Fruit fly (Drosophila melanogaster) whole organism, embryonic: ENCODE measurements around the gene CG4338.

ENCODE experiments used
- B-H1 ChIP-seq: fragments of 200-800 bp; sonication (Bioruptor generic); IDR thresholded peaks from 3 replicates; pipeline ENCODE4 v1.3.6; 2022; ENCODE audit warnings: missing biosample characterization, missing genetic modification characterization
- C15 ChIP-seq: fragments of 200-800 bp; sonication (Bioruptor generic); IDR thresholded peaks from 3 replicates; pipeline ENCODE4 v1.3.6; 2022; ENCODE audit warnings: missing biosample characterization, missing genetic modification characterization
- CG10321 ChIP-seq: fragments of 200-800 bp; sonication (Bioruptor generic); IDR thresholded peaks from 2 replicates; pipeline ENCODE4 v1.3.6; 2022; ENCODE audit warnings: missing biosample characterization, missing genetic modification characterization
- CG10979 ChIP-seq: fragments of 200-800 bp; sonication (Bioruptor generic); optimal IDR thresholded peaks from 2 replicates; lab custom pipeline; 2018; ENCODE audit warnings: missing biosample characterization, mild to moderate bottlenecking, missing genetic modification characterization, moderate library complexity
- CG11247 ChIP-seq: fragments of 200-800 bp; sonication (Bioruptor generic); IDR thresholded peaks from 2 replicates; pipeline ENCODE4 v1.3.6; 2022; ENCODE audit warnings: missing biosample characterization, missing genetic modification characterization
- CG11696 ChIP-seq: fragments of 200-800 bp; sonication (Bioruptor generic); IDR thresholded peaks from 2 replicates; pipeline ENCODE4 v1.3.6; 2022; ENCODE audit warnings: missing biosample characterization, missing genetic modification characterization
- CG12391 ChIP-seq: fragments of 200-800 bp; sonication (Bioruptor generic); optimal IDR thresholded peaks from 3 replicates; lab custom pipeline; 2018; ENCODE audit warnings: missing biosample characterization, mild to moderate bottlenecking, missing genetic modification characterization, moderate library complexity
- CG13424 ChIP-seq: fragments of 200-800 bp; sonication (Bioruptor generic); optimal IDR thresholded peaks from 2 replicates; lab custom pipeline; 2019; ENCODE audit warnings: missing biosample characterization, mild to moderate bottlenecking, missing genetic modification characterization, moderate library complexity
- CG14860 ChIP-seq: fragments of 200-800 bp; sonication (Bioruptor generic); IDR thresholded peaks from 3 replicates; pipeline ENCODE4 v1.3.6; 2022; ENCODE audit warnings: missing biosample characterization, missing genetic modification characterization; ENCODE audit not compliant: partially characterized antibody
- CG17186 ChIP-seq: fragments of 200-800 bp; sonication (Bioruptor generic); optimal IDR thresholded peaks from 3 replicates; lab custom pipeline; 2017; ENCODE audit warnings: missing biosample characterization, missing genetic modification reagents, missing genetic modification characterization
- CG17385 ChIP-seq: fragments of 200-800 bp; sonication (Bioruptor generic); optimal IDR thresholded peaks from 3 replicates; lab custom pipeline; 2018; ENCODE audit warnings: missing biosample characterization, mild to moderate bottlenecking, missing genetic modification characterization
- CG17568 ChIP-seq: fragments of 200-800 bp; sonication (Bioruptor generic); optimal IDR thresholded peaks from 2 replicates; lab custom pipeline; 2018; ENCODE audit warnings: missing biosample characterization, mild to moderate bottlenecking, missing genetic modification characterization, moderate library complexity
- CG18011 ChIP-seq: fragments of 200-800 bp; sonication (Bioruptor generic); optimal IDR thresholded peaks from 2 replicates; lab custom pipeline; 2017; ENCODE audit warnings: missing biosample characterization, missing genetic modification characterization, mild to moderate bottlenecking, moderate library complexity, missing genotype
- CG18599 ChIP-seq: fragments of 200-800 bp; sonication (Bioruptor generic); optimal IDR thresholded peaks from 3 replicates; lab custom pipeline; 2017; ENCODE audit warnings: missing biosample characterization, missing genetic modification characterization, mild to moderate bottlenecking, moderate library complexity, missing genetic modification reagents
- CG2712 ChIP-seq: fragments of 200-800 bp; optimal IDR thresholded peaks from 3 replicates; lab custom pipeline; 2019; ENCODE audit warnings: missing biosample characterization, mild to moderate bottlenecking, missing genetic modification characterization, moderate library complexity
- CG30431 ChIP-seq: fragments of 200-800 bp; sonication (Bioruptor generic); optimal IDR thresholded peaks from 2 replicates; lab custom pipeline; 2017; ENCODE audit warnings: missing biosample characterization, missing genetic modification characterization
- CG32532 ChIP-seq: fragments of 200-800 bp; sonication (Bioruptor generic); IDR thresholded peaks from 2 replicates; pipeline ENCODE4 v1.3.6; 2022; ENCODE audit warnings: missing biosample characterization, missing genetic modification characterization
- CG32767 ChIP-seq: fragments of 200-800 bp; sonication (Bioruptor generic); IDR thresholded peaks from 2 replicates; pipeline ENCODE4 v1.3.6; 2022; ENCODE audit warnings: missing biosample characterization, missing genetic modification characterization
- CG34422 ChIP-seq: fragments of 200-800 bp; sonication (Bioruptor generic); IDR thresholded peaks from 3 replicates; pipeline ENCODE4 v1.3.6; 2022; ENCODE audit warnings: missing biosample characterization, missing genetic modification characterization
- CG3847 ChIP-seq: fragments of 200-800 bp; sonication (Bioruptor generic); IDR thresholded peaks from 2 replicates; pipeline ENCODE4 v1.3.6; 2022; ENCODE audit warnings: missing biosample characterization, missing genetic modification characterization
- CG4707 ChIP-seq: fragments of 200-800 bp; sonication (Bioruptor generic); optimal IDR thresholded peaks from 2 replicates; lab custom pipeline; 2018; ENCODE audit warnings: missing biosample characterization, mild to moderate bottlenecking, missing genetic modification characterization, moderate library complexity
- CG7556 ChIP-seq: fragments of 200-800 bp; sonication (Bioruptor generic); optimal IDR thresholded peaks from 2 replicates; lab custom pipeline; 2017; ENCODE audit warnings: missing biosample characterization, mild to moderate bottlenecking, missing genetic modification characterization
- Dip3 ChIP-seq: fragments of 200-800 bp; sonication (Bioruptor generic); optimal IDR thresholded peaks from 3 replicates; lab custom pipeline; 2016; ENCODE audit warnings: missing biosample characterization, missing genetic modification characterization
- Doc3 ChIP-seq: fragments of 200-800 bp; sonication (Bioruptor generic); IDR thresholded peaks from 3 replicates; pipeline ENCODE4 v1.3.6; 2022; ENCODE audit warnings: missing biosample characterization, missing genetic modification characterization; ENCODE audit not compliant: partially characterized antibody
- Fer1 ChIP-seq: fragments of 200-800 bp; sonication (Bioruptor generic); optimal IDR thresholded peaks from 2 replicates; lab custom pipeline; 2017; ENCODE audit warnings: missing biosample characterization, mild to moderate bottlenecking, missing genetic modification characterization
- Fer3 ChIP-seq: fragments of 200-800 bp; sonication (Bioruptor generic); optimal IDR thresholded peaks from 2 replicates; lab custom pipeline; 2018; ENCODE audit warnings: missing biosample characterization, mild to moderate bottlenecking, missing genetic modification characterization, moderate library complexity
- HLH4C ChIP-seq: fragments of 200-800 bp; sonication (Bioruptor generic); IDR thresholded peaks from 3 replicates; pipeline ENCODE4 v1.3.6; 2022; ENCODE audit warnings: missing biosample characterization, missing genetic modification characterization; ENCODE audit not compliant: partially characterized antibody
- Hey ChIP-seq: fragments of 200-800 bp; sonication (Bioruptor generic); optimal IDR thresholded peaks from 3 replicates; lab custom pipeline; 2018; ENCODE audit warnings: missing biosample characterization, mild to moderate bottlenecking, missing genetic modification characterization
- Hmr ChIP-seq: fragments of 200-800 bp; sonication (Bioruptor generic); optimal IDR thresholded peaks from 3 replicates; lab custom pipeline; 2017; ENCODE audit warnings: mild to moderate bottlenecking, missing biosample characterization, missing genetic modification reagents, missing genetic modification characterization
- Hmx ChIP-seq: fragments of 200-800 bp; sonication (Bioruptor generic); optimal IDR thresholded peaks from 2 replicates; lab custom pipeline; 2016; ENCODE audit warnings: missing biosample characterization, missing genetic modification characterization
- Hr3 ChIP-seq: fragments of 200-800 bp; sonication (Bioruptor generic); optimal IDR thresholded peaks from 3 replicates; lab custom pipeline; 2016; ENCODE audit warnings: missing biosample characterization, missing genetic modification characterization
- MBD-R2 ChIP-seq: fragments of 200-800 bp; sonication (Bioruptor generic); IDR thresholded peaks from 2 replicates; pipeline ENCODE4 v1.3.6; 2022; ENCODE audit warnings: missing biosample characterization, missing genetic modification characterization
- NFAT ChIP-seq: fragments of 200-800 bp; sonication (Bioruptor generic); IDR thresholded peaks from 2 replicates; pipeline ENCODE4 v1.3.6; 2022; ENCODE audit warnings: missing biosample characterization, missing genetic modification characterization
- Sin3A ChIP-seq: fragments of >200 bp; optimal IDR thresholded peaks from 2 replicates; lab custom pipeline; 2018
- al ChIP-seq: fragments of 200-800 bp; sonication (Bioruptor generic); IDR thresholded peaks from 2 replicates; pipeline ENCODE4 v1.3.6; 2022; ENCODE audit warnings: missing biosample characterization, missing genetic modification characterization
- ase ChIP-seq: fragments of 200-800 bp; sonication (Bioruptor generic); IDR thresholded peaks from 3 replicates; pipeline ENCODE4 v1.3.6; 2022; ENCODE audit warnings: missing biosample characterization, missing genetic modification characterization
- bcd ChIP-seq: fragments of 200-800 bp; sonication (Bioruptor generic); optimal IDR thresholded peaks from 2 replicates; lab custom pipeline; 2017; ENCODE audit warnings: missing biosample characterization, mild to moderate bottlenecking, missing genetic modification characterization
- ci ChIP-seq: fragments of 200-800 bp; sonication (Bioruptor generic); IDR thresholded peaks from 3 replicates; pipeline ENCODE4 v1.3.6; 2022; ENCODE audit warnings: missing biosample characterization, missing genetic modification characterization
- her ChIP-seq: fragments of 200-800 bp; sonication (Bioruptor generic); optimal IDR thresholded peaks from 2 replicates; lab custom pipeline; 2016; ENCODE audit warnings: missing biosample characterization, missing genetic modification characterization
- lab ChIP-seq: fragments of 200-800 bp; sonication (Bioruptor generic); optimal IDR thresholded peaks from 3 replicates; lab custom pipeline; 2017; ENCODE audit warnings: missing biosample characterization, missing genetic modification characterization, mild to moderate bottlenecking, moderate library complexity, missing genetic modification reagents
- maf-S ChIP-seq: fragments of 200-800 bp; sonication (Bioruptor generic); optimal IDR thresholded peaks from 2 replicates; lab custom pipeline; 2016; ENCODE audit warnings: missing biosample characterization, missing genetic modification characterization
- pho ChIP-seq: fragments of 200-800 bp; sonication (Bioruptor generic); optimal IDR thresholded peaks from 2 replicates; lab custom pipeline; 2016; ENCODE audit warnings: missing biosample characterization, missing genetic modification characterization
- phol ChIP-seq: fragments of 200-800 bp; sonication (Bioruptor generic); optimal IDR thresholded peaks from 3 replicates; lab custom pipeline; 2018; ENCODE audit warnings: missing biosample characterization, mild to moderate bottlenecking, missing genetic modification characterization, moderate library complexity
- prd ChIP-seq, 3 experiments: fragments of >200 bp in 2 of 3; fragments of 200-800 bp in 1 of 3; sonication (Bioruptor generic) in 1 of 3; optimal IDR thresholded peaks in 2 of 3; IDR thresholded peaks in 1 of 3; 2 replicates in 2 of 3; 3 replicates in 1 of 3; pipeline versions ENCODE4 v1.3.6 to Lab custom; 2017 to 2022; ENCODE audit warnings: missing biosample characterization in 1 of 3, missing genetic modification characterization in 1 of 3
- ranshi ChIP-seq: fragments of 200-800 bp; sonication (Bioruptor generic); IDR thresholded peaks from 2 replicates; pipeline ENCODE4 v1.3.6; 2022; ENCODE audit warnings: missing biosample characterization, missing genetic modification characterization
- run ChIP-seq: fragments of 200-800 bp; sonication (Bioruptor generic); optimal IDR thresholded peaks from 3 replicates; lab custom pipeline; 2018; ENCODE audit warnings: missing biosample characterization, mild to moderate bottlenecking, missing genetic modification characterization
- sens ChIP-seq: fragments of 200-800 bp; sonication (Bioruptor generic); peaks from one replicate; lab custom pipeline; 2016; ENCODE audit warnings: missing biosample characterization, missing genetic modification characterization
- seq ChIP-seq: fragments of 200-800 bp; sonication (Bioruptor generic); IDR thresholded peaks from 2 replicates; pipeline ENCODE4 v1.3.6; 2022; ENCODE audit warnings: missing biosample characterization, missing genetic modification characterization
- tgo ChIP-seq: fragments of 200-800 bp; sonication (Bioruptor generic); IDR thresholded peaks from 3 replicates; pipeline ENCODE4 v1.3.6; 2022; ENCODE audit warnings: missing biosample characterization, missing genetic modification characterization
- ttk ChIP-seq: fragments of 200-800 bp; sonication (Bioruptor generic); IDR thresholded peaks from 2 replicates; pipeline ENCODE4 v2.1.2; 2022; ENCODE audit warnings: missing biosample characterization, missing genetic modification characterization

CG4338 gene

DNA sequence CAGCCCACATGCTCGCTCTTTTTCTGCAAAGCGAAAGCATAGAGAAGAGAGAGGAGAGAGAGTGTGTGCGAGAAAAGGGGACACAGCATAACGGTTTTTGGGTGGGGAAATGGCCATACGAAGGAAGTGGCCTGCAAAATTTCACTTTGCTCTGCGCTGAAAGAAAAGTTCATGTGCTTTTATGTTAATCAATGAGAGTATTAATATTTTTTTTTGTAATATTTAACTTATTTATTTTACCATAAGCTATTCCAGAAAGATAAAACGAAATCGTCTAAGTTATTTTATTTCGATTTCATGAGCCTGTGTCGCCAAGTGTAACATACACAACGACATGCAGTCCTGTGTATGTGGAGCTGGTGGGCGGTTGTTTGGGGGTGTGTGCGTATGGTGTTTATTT lies 24.9 kb upstream of the CG4338 start (continued):
- TF ChIP-seq seq (GFP tag; lab: Robert Waterston, UW): peak; percentile 74
- peak; percentile 92 for TF ChIP-seq lab (GFP tag; lab: Kevin White, UChicago)
- peak; percentile 65 for TF ChIP-seq bcd (GFP tag; lab: Kevin White, UChicago)
- TF ChIP-seq CG18011 (GFP tag; lab: Kevin White, UChicago): peak; percentile 10
- no peak for TF ChIP-seq CG17186 (GFP tag; lab: Kevin White, UChicago)
- TF ChIP-seq CG2712 (tag; lab: Kevin White, UChicago): peak; percentile 73
- TF ChIP-seq NFAT (GFP tag; lab: Robert Waterston, UW): peak; percentile 51; the same call in 1 of the 2 replicates
- TF ChIP-seq ranshi: peak; percentile 72
- TF ChIP-seq maf-S (GFP tag; lab: Kevin White, UChicago): no peak
- peak; percentile 68 for TF ChIP-seq ttk
- TF ChIP-seq pho (GFP tag; lab: Kevin White, UChicago): peak; percentile 46
- TF ChIP-seq CG12391: peak; percentile 80
- no peak for TF ChIP-seq Sin3A (lab: Kevin White, UChicago)
- TF ChIP-seq Fer1: peak; percentile 89
- TF ChIP-seq Hmx (GFP tag; lab: Kevin White, UChicago): no peak
- peak; percentile 94 for TF ChIP-seq CG18599 (GFP tag; lab: Kevin White, UChicago)
- TF ChIP-seq ase (GFP tag; lab: Robert Waterston, UW): peak; percentile 56; the same call in 2 of the 3 replicates
- peak; percentile 45 for TF ChIP-seq CG10979 (tag; lab: Kevin White, UChicago)
- peak; percentile 75; the same call in 2 of the 3 replicates for TF ChIP-seq ci
- TF ChIP-seq her (GFP tag; lab: Kevin White, UChicago): no peak
- peak; percentile 80 for TF ChIP-seq tgo (GFP tag; lab: Robert Waterston, UW)
- TF ChIP-seq prd (optimal IDR thresholded peaks at IDR 0.05; lab: Kevin White, UChicago): no peak
- TF ChIP-seq prd (GFP tag; IDR thresholded peaks at IDR 0.05; lab: Robert Waterston, UW): peak; percentile 76; the same call in 2 of the 3 replicates
- peak; percentile 34 for TF ChIP-seq Dip3 (GFP tag; lab: Kevin White, UChicago)
- TF ChIP-seq Hmr (GFP tag; lab: Kevin White, UChicago): peak; percentile 93
- 0 out of 3 replicates have a peak, but pooled peaks have one; percentile 26 for TF ChIP-seq C15 (GFP tag; lab: Robert Waterston, UW)
- TF ChIP-seq CG10321: peak; percentile 30; the same call in 1 of the 2 replicates
- peak; percentile 57; the same call in 2 of the 3 replicates for TF ChIP-seq B-H1 (GFP tag; lab: Robert Waterston, UW)
- peak; percentile 76 for TF ChIP-seq CG13424
- TF ChIP-seq Hey (tag; lab: Kevin White, UChicago): no peak
- peak; percentile 18 for TF ChIP-seq CG30431 (GFP tag; lab: Kevin White, UChicago)
- peak; percentile 86 for TF ChIP-seq CG32532 (GFP tag; lab: Robert Waterston, UW)
- TF ChIP-seq Hr3 (GFP tag; lab: Kevin White, UChicago): peak; percentile 62
- TF ChIP-seq run (tag; lab: Kevin White, UChicago): peak; percentile 10
- TF ChIP-seq CG34422 (GFP tag; lab: Robert Waterston, UW): peak; percentile 72; the same call in 2 of the 3 replicates
- TF ChIP-seq CG17385 (GFP tag; lab: Kevin White, UChicago): no peak
- peak; percentile 52; the same call in 1 of the 2 replicates for TF ChIP-seq CG32767
- peak; percentile 76 for TF ChIP-seq sens (GFP tag; lab: Kevin White, UChicago)
- TF ChIP-seq al (GFP tag; lab: Robert Waterston, UW): peak; percentile 57
- TF ChIP-seq CG11696 (GFP tag; lab: Robert Waterston, UW): no peak
- peak; percentile 51 for TF ChIP-seq CG3847 (GFP tag; lab: Robert Waterston, UW)
- peak; percentile 74 for TF ChIP-seq Fer3 (tag; lab: Kevin White, UChicago)
- TF ChIP-seq CG17568: no peak
- no peak for TF ChIP-seq Doc3 (GFP tag; lab: Robert Waterston, UW)
- peak; percentile 4 for TF ChIP-seq CG4707 (GFP tag; lab: Kevin White, UChicago)
- peak; percentile 68 for TF ChIP-seq CG11247 (GFP tag; lab: Robert Waterston, UW)
- peak; percentile 87 for TF ChIP-seq CG7556 (GFP tag; lab: Kevin White, UChicago)
- TF ChIP-seq phol (tag; lab: Kevin White, UChicago): peak; percentile 31
- no peak for TF ChIP-seq HLH4C (GFP tag; lab: Robert Waterston, UW)
- peak; percentile 55; the same call in 1 of the 2 replicates for TF ChIP-seq MBD-R2 (GFP tag; lab: Robert Waterston, UW)
- no peak for TF ChIP-seq CG14860 (GFP tag; lab: Robert Waterston, UW)
